Fruit fly (Drosophila melanogaster) whole organism, prepupa: ENCODE results near the gene Sfp84E.
A peak's percentile ranks its signal among the peaks of the same experiment; 100 is the strongest.

Source experiments
- Blimp-1 ChIP-seq: fragments of 200-800 bp; sonication (Bioruptor generic); optimal IDR thresholded peaks from 3 replicates; lab custom pipeline; 2017; ENCODE audit warnings: missing biosample characterization, missing genetic modification characterization, mild to moderate bottlenecking, moderate library complexity, missing genetic modification reagents
- CG10631 ChIP-seq: fragments of 200-800 bp; sonication (Bioruptor generic); optimal IDR thresholded peaks from 2 replicates; lab custom pipeline; 2016; ENCODE audit warnings: missing biosample characterization, missing genetic modification characterization
- CG10669 ChIP-seq: fragments of 200-800 bp; sonication (Bioruptor generic); optimal IDR thresholded peaks from 3 replicates; lab custom pipeline; 2018; ENCODE audit warnings: missing biosample characterization, mild to moderate bottlenecking, missing genetic modification characterization, moderate library complexity
- CG11294 ChIP-seq: fragments of 200-800 bp; sonication (Bioruptor generic); IDR thresholded peaks from 2 replicates; pipeline ENCODE4 v1.3.6; 2022; ENCODE audit warnings: missing biosample characterization, missing genetic modification characterization
- CG11762 ChIP-seq: fragments of 200-800 bp; sonication (Bioruptor generic); optimal IDR thresholded peaks from 3 replicates; lab custom pipeline; 2016; ENCODE audit warnings: missing biosample characterization, missing genetic modification characterization; ENCODE audit not compliant: insufficient read depth
- CG11902 ChIP-seq: fragments of 200-800 bp; sonication (Bioruptor generic); optimal IDR thresholded peaks from 3 replicates; lab custom pipeline; 2016; ENCODE audit warnings: missing biosample characterization, missing genetic modification characterization
- CG15336 ChIP-seq: fragments of 200-800 bp; sonication (Bioruptor generic); IDR thresholded peaks from 2 replicates; pipeline ENCODE4 v1.3.6; 2022; ENCODE audit warnings: missing biosample characterization, missing genetic modification characterization
- CG16779 ChIP-seq: fragments of 200-800 bp; sonication (Bioruptor generic); optimal IDR thresholded peaks from 3 replicates; lab custom pipeline; 2017; ENCODE audit warnings: missing biosample characterization, mild to moderate bottlenecking, missing genetic modification characterization
- CG3032 ChIP-seq: fragments of 200-800 bp; optimal IDR thresholded peaks from 2 replicates; lab custom pipeline; 2019; ENCODE audit warnings: missing biosample characterization, mild to moderate bottlenecking, missing genetic modification characterization, moderate library complexity
- CG31627 ChIP-seq: fragments of 200-800 bp; sonication (Bioruptor generic); optimal IDR thresholded peaks from 3 replicates; lab custom pipeline; 2016; ENCODE audit warnings: missing biosample characterization, missing genetic modification characterization
- CG32006 ChIP-seq: fragments of 200-800 bp; sonication (Bioruptor generic); optimal IDR thresholded peaks from 3 replicates; lab custom pipeline; 2017; ENCODE audit warnings: missing biosample characterization, mild to moderate bottlenecking, missing genetic modification characterization
- CG3919 ChIP-seq: fragments of 200-800 bp; sonication (Bioruptor generic); optimal IDR thresholded peaks from 3 replicates; lab custom pipeline; 2016; ENCODE audit warnings: missing biosample characterization, missing genetic modification characterization
- CG4318 ChIP-seq: fragments of 200-800 bp; sonication (Bioruptor generic); optimal IDR thresholded peaks from 3 replicates; lab custom pipeline; 2017; ENCODE audit warnings: missing biosample characterization, mild to moderate bottlenecking, missing genetic modification characterization
- CG6163 ChIP-seq: fragments of 200-800 bp; sonication (Bioruptor generic); IDR thresholded peaks from 3 replicates; pipeline ENCODE4 v1.3.6; 2022; ENCODE audit warnings: missing biosample characterization, missing genetic modification characterization
- CG6792 ChIP-seq: fragments of 200-800 bp; sonication (Bioruptor generic); optimal IDR thresholded peaks from 3 replicates; lab custom pipeline; 2016; ENCODE audit warnings: missing biosample characterization, missing genetic modification characterization
- CG6808 ChIP-seq: fragments of 200-800 bp; sonication (Bioruptor generic); optimal IDR thresholded peaks from 3 replicates; lab custom pipeline; 2017; ENCODE audit warnings: missing biosample characterization, missing genetic modification characterization, mild to moderate bottlenecking, moderate library complexity, missing genetic modification reagents
- CG6854 ChIP-seq: fragments of 200-800 bp; sonication (Bioruptor generic); optimal IDR thresholded peaks from 2 replicates; lab custom pipeline; 2017; ENCODE audit warnings: missing biosample characterization, mild to moderate bottlenecking, missing genetic modification characterization
- CG7368 ChIP-seq: fragments of 200-800 bp; sonication (Bioruptor generic); optimal IDR thresholded peaks from 3 replicates; lab custom pipeline; 2016; ENCODE audit warnings: missing biosample characterization, missing genetic modification characterization
- CG8119 ChIP-seq: fragments of 200-800 bp; sonication (Bioruptor generic); IDR thresholded peaks from 3 replicates; pipeline ENCODE4 v1.3.6; 2022; ENCODE audit warnings: missing biosample characterization, missing genetic modification characterization
- CG8319 ChIP-seq: fragments of 200-800 bp; sonication (Bioruptor generic); optimal IDR thresholded peaks from 3 replicates; lab custom pipeline; 2016; ENCODE audit warnings: missing biosample characterization, missing genetic modification characterization
- CG8632 ChIP-seq: fragments of 200-800 bp; sonication (Bioruptor generic); optimal IDR thresholded peaks from 3 replicates; lab custom pipeline; 2016; ENCODE audit warnings: missing biosample characterization, missing genetic modification characterization
- CG9139 ChIP-seq: fragments of 200-800 bp; sonication (Bioruptor generic); optimal IDR thresholded peaks from 3 replicates; lab custom pipeline; 2017; ENCODE audit warnings: missing biosample characterization, mild to moderate bottlenecking, missing genetic modification characterization
- Eip78C ChIP-seq: fragments of 200-800 bp; sonication (Bioruptor generic); peaks from one replicate; lab custom pipeline; 2016; ENCODE audit warnings: missing biosample characterization, missing genetic modification characterization
- Eip93F ChIP-seq: fragments of 200-800 bp; sonication (Bioruptor generic); optimal IDR thresholded peaks from 2 replicates; lab custom pipeline; 2016; ENCODE audit warnings: missing biosample characterization, mild to moderate bottlenecking, missing genetic modification characterization
- Ets21C ChIP-seq: fragments of 200-800 bp; sonication (Bioruptor generic); optimal IDR thresholded peaks from 3 replicates; lab custom pipeline; 2016; ENCODE audit warnings: missing biosample characterization, missing genetic modification characterization
- Gug ChIP-seq: fragments of 200-800 bp; sonication (Bioruptor generic); IDR thresholded peaks from 2 replicates; pipeline ENCODE4 v1.3.6; 2022; ENCODE audit warnings: missing biosample characterization, missing genetic modification characterization
- Hr38 ChIP-seq: sonication (Bioruptor generic); optimal IDR thresholded peaks from 2 replicates; lab custom pipeline; 2016; ENCODE audit warnings: missing biosample characterization, missing genetic modification characterization
- Hr39 ChIP-seq: fragments of 200-800 bp; sonication (Bioruptor generic); optimal IDR thresholded peaks from 2 replicates; lab custom pipeline; 2016; ENCODE audit warnings: missing biosample characterization, missing genetic modification characterization
- Hr4 ChIP-seq: fragments of 200-800 bp; sonication (Bioruptor generic); optimal IDR thresholded peaks from 3 replicates; lab custom pipeline; 2016; ENCODE audit warnings: missing biosample characterization, missing genetic modification characterization
- Met ChIP-seq: fragments of 200-800 bp; sonication (Bioruptor generic); optimal IDR thresholded peaks from 3 replicates; lab custom pipeline; 2016; ENCODE audit warnings: missing biosample characterization, missing genetic modification characterization
- OdsH ChIP-seq: fragments of 200-800 bp; sonication (Bioruptor generic); optimal IDR thresholded peaks from 3 replicates; lab custom pipeline; 2016; ENCODE audit warnings: missing biosample characterization, missing genetic modification characterization
- Smox ChIP-seq: fragments of 200-800 bp; sonication (Bioruptor generic); optimal IDR thresholded peaks from 3 replicates; lab custom pipeline; 2016; ENCODE audit warnings: missing biosample characterization, missing genetic modification characterization
- Sox102F ChIP-seq: fragments of 200-800 bp; sonication (Bioruptor generic); optimal IDR thresholded peaks from 2 replicates; lab custom pipeline; 2016; ENCODE audit warnings: missing biosample characterization, mild to moderate bottlenecking, missing genetic modification characterization
- Sox14 ChIP-seq: fragments of 200-800 bp; sonication (Bioruptor generic); optimal IDR thresholded peaks from 3 replicates; lab custom pipeline; 2016; ENCODE audit warnings: missing biosample characterization, missing genetic modification characterization
- Sox15 ChIP-seq: fragments of 200-800 bp; sonication (Bioruptor generic); optimal IDR thresholded peaks from 3 replicates; lab custom pipeline; 2016; ENCODE audit warnings: missing biosample characterization, missing genetic modification characterization
- achi ChIP-seq: fragments of 200-800 bp; sonication (Bioruptor generic); optimal IDR thresholded peaks from 3 replicates; lab custom pipeline; 2016; ENCODE audit warnings: missing biosample characterization, missing genetic modification characterization
- acj6 ChIP-seq: fragments of 200-800 bp; sonication (Bioruptor generic); optimal IDR thresholded peaks from 3 replicates; lab custom pipeline; 2016; ENCODE audit warnings: missing biosample characterization, missing genetic modification characterization
- cyc ChIP-seq: fragments of 200-800 bp; sonication (Bioruptor generic); optimal IDR thresholded peaks from 3 replicates; lab custom pipeline; 2016; ENCODE audit warnings: missing biosample characterization, missing genetic modification characterization
- dac ChIP-seq: fragments of 200-800 bp; sonication (Bioruptor generic); optimal IDR thresholded peaks from 2 replicates; lab custom pipeline; 2017; ENCODE audit warnings: missing biosample characterization, mild to moderate bottlenecking, missing genetic modification characterization
- dsx ChIP-seq: fragments of 200-800 bp; optimal IDR thresholded peaks from 3 replicates; lab custom pipeline; 2019; ENCODE audit warnings: missing biosample characterization, mild to moderate bottlenecking, missing genetic modification characterization, moderate library complexity; ENCODE audit not compliant: poor library complexity, severe bottlenecking
- esn ChIP-seq: fragments of 200-800 bp; sonication (Bioruptor generic); optimal IDR thresholded peaks from 2 replicates; lab custom pipeline; 2016; ENCODE audit warnings: missing biosample characterization, mild to moderate bottlenecking, missing genetic modification characterization, moderate library complexity
- fd59A ChIP-seq: fragments of 200-800 bp; sonication (Bioruptor generic); optimal IDR thresholded peaks from 2 replicates; lab custom pipeline; 2017; ENCODE audit warnings: missing biosample characterization, mild to moderate bottlenecking, missing genetic modification characterization, missing genetic modification reagents
- fd85E ChIP-seq: fragments of 200-800 bp; sonication (Bioruptor generic); optimal IDR thresholded peaks from 3 replicates; lab custom pipeline; 2016; ENCODE audit warnings: missing biosample characterization, missing genetic modification characterization
- fkh ChIP-seq: fragments of 200-800 bp; sonication (Bioruptor generic); optimal IDR thresholded peaks from 3 replicates; lab custom pipeline; 2017; ENCODE audit warnings: missing biosample characterization, mild to moderate bottlenecking, missing genetic modification characterization, moderate library complexity
- lz ChIP-seq: fragments of 200-800 bp; sonication (Bioruptor generic); optimal IDR thresholded peaks from 3 replicates; lab custom pipeline; 2016; ENCODE audit warnings: missing biosample characterization, missing genetic modification characterization
- net ChIP-seq: fragments of 200-800 bp; sonication (Bioruptor generic); optimal IDR thresholded peaks from 3 replicates; lab custom pipeline; 2016; ENCODE audit warnings: missing biosample characterization, missing genetic modification characterization
- pdm3 ChIP-seq: fragments of 200-800 bp; sonication (Bioruptor generic); optimal IDR thresholded peaks from 3 replicates; lab custom pipeline; 2016; ENCODE audit warnings: missing biosample characterization, missing genetic modification characterization
- salr ChIP-seq, 2 experiments: fragments of 200-800 bp; sonication (Bioruptor generic); optimal IDR thresholded peaks; 3 replicates each; lab custom pipeline; 2016 to 2018; ENCODE audit warnings: missing biosample characterization in 2 of 2, missing genetic modification characterization in 2 of 2, mild to moderate bottlenecking in 1 of 2
- spab ChIP-seq: fragments of 200-800 bp; sonication (Bioruptor generic); optimal IDR thresholded peaks from 2 replicates; lab custom pipeline; 2017; ENCODE audit warnings: missing biosample characterization, mild to moderate bottlenecking, missing genetic modification characterization, missing genetic modification reagents
- ss ChIP-seq, 2 experiments: fragments of 200-800 bp; sonication (Bioruptor generic); optimal IDR thresholded peaks; 2 replicates in 1 of 2; 3 replicates in 1 of 2; lab custom pipeline; 2017 to 2018; ENCODE audit warnings: mild to moderate bottlenecking in 2 of 2, missing biosample characterization in 2 of 2, missing genetic modification characterization in 2 of 2, moderate library complexity in 1 of 2
- svp ChIP-seq: fragments of 200-800 bp; sonication (Bioruptor generic); peaks from one replicate; lab custom pipeline; 2016; ENCODE audit warnings: missing biosample characterization, missing genetic modification characterization
- vri ChIP-seq: fragments of 200-800 bp; sonication (Bioruptor generic); optimal IDR thresholded peaks from 3 replicates; lab custom pipeline; 2016; ENCODE audit warnings: missing biosample characterization, mild to moderate bottlenecking, missing genetic modification characterization

The Sfp84E gene

dm6 chr3R:7969702-7970175 is 10.4 kb downstream of the Sfp84E start:
- TF ChIP-seq CG8319 (peak; percentile 41), Ets21C (GFP tag; lab: Kevin White, UChicago) (peak; percentile 39), Eip78C (GFP tag; lab: Kevin White, UChicago) (peak; percentile 95), Smox (GFP tag; lab: Kevin White, UChicago) (peak; percentile 61), Sox102F (GFP tag; lab: Kevin White, UChicago) (peak; percentile 62), fd59A (GFP tag; lab: Kevin White, UChicago) (peak; percentile 72), Sox15 (GFP tag; lab: Kevin White, UChicago) (peak; percentile 13), CG9139 (peak; percentile 66), Sox14 (peak; percentile 74), lz (GFP tag; lab: Kevin White, UChicago) (peak; percentile 69), vri (GFP tag; lab: Kevin White, UChicago) (peak; percentile 27), CG6854 (GFP tag; lab: Kevin White, UChicago) (no peak), Gug (GFP tag; lab: Robert Waterston, UW) (peak; percentile 70), CG11762 (GFP tag; lab: Kevin White, UChicago) (peak; percentile 73), CG31627 (GFP tag; lab: Kevin White, UChicago) (peak; percentile 65), CG6163 (GFP tag; lab: Robert Waterston, UW) (peak; percentile 84), CG3919 (peak; percentile 89), svp (GFP tag; lab: Kevin White, UChicago) (peak; percentile 25), dsx (GFP tag; lab: Kevin White, UChicago) (peak; percentile 73), Hr4 (GFP tag; lab: Kevin White, UChicago) (peak; percentile 81), fkh (GFP tag; lab: Kevin White, UChicago) (no peak), spab (GFP tag; lab: Kevin White, UChicago) (peak; percentile 80), ss (GFP tag; optimal IDR thresholded peaks at IDR 0.05; lab: Kevin White, UChicago) (peak; percentile 73 to 78), esn (GFP tag; lab: Kevin White, UChicago) (peak; percentile 73), CG7368 (GFP tag; lab: Kevin White, UChicago) (peak; percentile 60), OdsH (GFP tag; lab: Kevin White, UChicago) (peak; percentile 82), CG10669 (GFP tag; lab: Kevin White, UChicago) (peak; percentile 77), CG10631 (peak; percentile 79), fd85E (no peak), CG8632 (GFP tag; lab: Kevin White, UChicago) (peak; percentile 59), CG6792 (GFP tag; lab: Kevin White, UChicago) (peak; percentile 71), CG32006 (GFP tag; lab: Kevin White, UChicago) (peak; percentile 90), salr (GFP tag; optimal IDR thresholded peaks at IDR 0.05; lab: Kevin White, UChicago) (peak in 1 of 2 experiments; percentile 80), acj6 (GFP tag; lab: Kevin White, UChicago) (peak; percentile 74), CG4318 (GFP tag; lab: Kevin White, UChicago) (peak; percentile 81), achi (GFP tag; lab: Kevin White, UChicago) (peak; percentile 77), CG8119 (GFP tag; lab: Robert Waterston, UW) (peak; percentile 92), CG11294 (peak; percentile 72), CG15336 (peak; percentile 90), CG16779 (tag; lab: Kevin White, UChicago) (peak; percentile 49), CG6808 (GFP tag; lab: Kevin White, UChicago) (peak; percentile 83), net (peak; percentile 73), dac (GFP tag; lab: Kevin White, UChicago) (peak; percentile 58), CG3032 (tag; lab: Kevin White, UChicago) (peak; percentile 84), Met (GFP tag; lab: Kevin White, UChicago) (peak; percentile 55), CG11902 (GFP tag; lab: Kevin White, UChicago) (peak; percentile 30), Eip93F (GFP tag; lab: Kevin White, UChicago) (no peak), pdm3 (peak; percentile 72), Hr38 (GFP tag; lab: Kevin White, UChicago) (no peak), Hr39 (GFP tag; lab: Kevin White, UChicago) (peak; percentile 58), cyc (peak; percentile 60), Blimp-1 (GFP tag; lab: Kevin White, UChicago) (no peak)
